Fruit fly (Drosophila melanogaster) whole organism, pupa: ENCODE data around the gene CG15283.

Experiments
- CG10348 ChIP-seq: fragments of 200-800 bp; sonication (Bioruptor generic); IDR thresholded peaks from 2 replicates; pipeline ENCODE4 v1.3.6; 2022; ENCODE audit warnings: missing biosample characterization, missing genetic modification characterization
- CG13204 ChIP-seq: fragments of 200-800 bp; sonication (Bioruptor generic); optimal IDR thresholded peaks from 2 replicates; lab custom pipeline; 2018; ENCODE audit warnings: missing biosample characterization, mild to moderate bottlenecking, missing genetic modification characterization, moderate library complexity
- CG15710 ChIP-seq: fragments of 200-800 bp; sonication (Bioruptor generic); optimal IDR thresholded peaks from 2 replicates; lab custom pipeline; 2018; ENCODE audit warnings: missing biosample characterization, mild to moderate bottlenecking, missing genetic modification characterization, moderate library complexity
- CG8159 ChIP-seq: fragments of 200-800 bp; sonication (Bioruptor generic); optimal IDR thresholded peaks from 3 replicates; lab custom pipeline; 2018; ENCODE audit warnings: missing biosample characterization, mild to moderate bottlenecking, missing genetic modification characterization, moderate library complexity
- CG9948 ChIP-seq: fragments of 200-800 bp; sonication (Bioruptor generic); optimal IDR thresholded peaks from 2 replicates; lab custom pipeline; 2018; ENCODE audit warnings: missing biosample characterization, mild to moderate bottlenecking, missing genetic modification characterization, moderate library complexity
- EcR ChIP-seq: fragments of 200-800 bp; sonication (Bioruptor generic); optimal IDR thresholded peaks from 3 replicates; lab custom pipeline; 2019; ENCODE audit warnings: missing biosample characterization, missing genetic modification characterization, mild to moderate bottlenecking, moderate library complexity, missing genetic modification reagents
- Pif1A ChIP-seq: fragments of 200-800 bp; sonication (Bioruptor generic); optimal IDR thresholded peaks from 3 replicates; lab custom pipeline; 2016; ENCODE audit warnings: missing biosample characterization, missing genetic modification characterization
- Pif1B ChIP-seq: fragments of 200-800 bp; sonication (Bioruptor generic); optimal IDR thresholded peaks from 3 replicates; lab custom pipeline; 2016; ENCODE audit warnings: missing biosample characterization, missing genetic modification characterization
- Snoo ChIP-seq: fragments of 200-800 bp; sonication (Bioruptor generic); optimal IDR thresholded peaks from 3 replicates; lab custom pipeline; 2017; ENCODE audit warnings: missing biosample characterization, mild to moderate bottlenecking, missing genetic modification characterization, inconsistent platforms
- gl ChIP-seq: fragments of 200-800 bp; sonication (Bioruptor generic); optimal IDR thresholded peaks from 2 replicates; lab custom pipeline; 2018; ENCODE audit warnings: missing biosample characterization, mild to moderate bottlenecking, missing genetic modification characterization

dm6 chr2L:14496348-14496747 is 45.6 kb upstream of the CG15283 start:
- TF ChIP-seq gl (tag; lab: Kevin White, UChicago), result no peak
- TF ChIP-seq CG15710 (tag; lab: Kevin White, UChicago), result no peak
- TF ChIP-seq CG10348 (GFP tag; lab: Robert Waterston, UW), result no peak
- no peak for TF ChIP-seq Pif1B (GFP tag; lab: Kevin White, UChicago)
- TF ChIP-seq CG9948 (tag; lab: Kevin White, UChicago), result no peak
- no peak for TF ChIP-seq Snoo (tag; lab: Kevin White, UChicago)
- no peak for TF ChIP-seq CG13204 (GFP tag; lab: Kevin White, UChicago)
- TF ChIP-seq EcR (GFP tag; lab: Kevin White, UChicago), result no peak
- no peak for TF ChIP-seq CG8159
- TF ChIP-seq Pif1A (GFP tag; lab: Kevin White, UChicago), result no peak
